Fruit fly (Drosophila melanogaster) whole organism, pupa: ENCODE results near the gene eIF3f1.

Experiments used
- CG10348 ChIP-seq: fragments of 200-800 bp; sonication (Bioruptor generic); IDR thresholded peaks from 2 replicates; pipeline ENCODE4 v1.3.6; 2022; ENCODE audit warnings: missing biosample characterization, missing genetic modification characterization
- CG12605 ChIP-seq: fragments of 200-800 bp; sonication (Bioruptor generic); IDR thresholded peaks from 2 replicates; pipeline ENCODE4 v1.3.6; 2022; ENCODE audit warnings: missing biosample characterization, missing genetic modification characterization
- CG13204 ChIP-seq: fragments of 200-800 bp; sonication (Bioruptor generic); optimal IDR thresholded peaks from 2 replicates; lab custom pipeline; 2018; ENCODE audit warnings: missing biosample characterization, mild to moderate bottlenecking, missing genetic modification characterization, moderate library complexity
- CG14655 ChIP-seq: fragments of 200-800 bp; sonication (Bioruptor generic); optimal IDR thresholded peaks from 3 replicates; lab custom pipeline; 2017; ENCODE audit warnings: mild to moderate bottlenecking, missing biosample characterization, missing genetic modification reagents, missing genetic modification characterization
- CG15710 ChIP-seq: fragments of 200-800 bp; sonication (Bioruptor generic); optimal IDR thresholded peaks from 2 replicates; lab custom pipeline; 2018; ENCODE audit warnings: missing biosample characterization, mild to moderate bottlenecking, missing genetic modification characterization, moderate library complexity
- CG17806 ChIP-seq: fragments of 200-800 bp; sonication (Bioruptor generic); optimal IDR thresholded peaks from 2 replicates; lab custom pipeline; 2018; ENCODE audit warnings: missing biosample characterization, mild to moderate bottlenecking, missing genetic modification characterization, moderate library complexity
- CG32121 ChIP-seq: fragments of 200-800 bp; sonication (Bioruptor generic); IDR thresholded peaks from 2 replicates; pipeline ENCODE4 v1.3.6; 2022; ENCODE audit warnings: missing biosample characterization, missing genetic modification characterization
- CG34367 ChIP-seq: fragments of 200-800 bp; sonication (Bioruptor generic); optimal IDR thresholded peaks from 2 replicates; lab custom pipeline; 2018; ENCODE audit warnings: missing biosample characterization, mild to moderate bottlenecking, missing genetic modification characterization
- CG4496 ChIP-seq: fragments of 200-800 bp; sonication (Bioruptor generic); IDR thresholded peaks from 3 replicates; pipeline ENCODE4 v1.3.6; 2022; ENCODE audit warnings: missing biosample characterization, missing genetic modification characterization
- CG8159 ChIP-seq: fragments of 200-800 bp; sonication (Bioruptor generic); optimal IDR thresholded peaks from 3 replicates; lab custom pipeline; 2018; ENCODE audit warnings: missing biosample characterization, mild to moderate bottlenecking, missing genetic modification characterization, moderate library complexity
- CG8301 ChIP-seq: fragments of 200-800 bp; sonication (Bioruptor generic); optimal IDR thresholded peaks from 2 replicates; lab custom pipeline; 2018; ENCODE audit warnings: missing biosample characterization, mild to moderate bottlenecking, missing genetic modification characterization
- CG9948 ChIP-seq: fragments of 200-800 bp; sonication (Bioruptor generic); optimal IDR thresholded peaks from 2 replicates; lab custom pipeline; 2018; ENCODE audit warnings: missing biosample characterization, mild to moderate bottlenecking, missing genetic modification characterization, moderate library complexity
- D1 ChIP-seq: fragments of 200-800 bp; sonication (Bioruptor generic); optimal IDR thresholded peaks from 2 replicates; lab custom pipeline; 2018; ENCODE audit warnings: missing biosample characterization, mild to moderate bottlenecking, missing genetic modification characterization, moderate library complexity
- EcR ChIP-seq: fragments of 200-800 bp; sonication (Bioruptor generic); optimal IDR thresholded peaks from 3 replicates; lab custom pipeline; 2019; ENCODE audit warnings: missing biosample characterization, missing genetic modification characterization, mild to moderate bottlenecking, moderate library complexity, missing genetic modification reagents
- Ets98B ChIP-seq: fragments of 200-800 bp; sonication (Bioruptor generic); IDR thresholded peaks from 2 replicates; pipeline ENCODE4 v1.3.6; 2022; ENCODE audit warnings: missing biosample characterization, missing genetic modification characterization
- Pif1A ChIP-seq: fragments of 200-800 bp; sonication (Bioruptor generic); optimal IDR thresholded peaks from 3 replicates; lab custom pipeline; 2016; ENCODE audit warnings: missing biosample characterization, missing genetic modification characterization
- Pif1B ChIP-seq: fragments of 200-800 bp; sonication (Bioruptor generic); optimal IDR thresholded peaks from 3 replicates; lab custom pipeline; 2016; ENCODE audit warnings: missing biosample characterization, missing genetic modification characterization
- Snoo ChIP-seq: fragments of 200-800 bp; sonication (Bioruptor generic); optimal IDR thresholded peaks from 3 replicates; lab custom pipeline; 2017; ENCODE audit warnings: missing biosample characterization, mild to moderate bottlenecking, missing genetic modification characterization, inconsistent platforms
- fd96Ca ChIP-seq: fragments of 200-800 bp; sonication (Bioruptor generic); IDR thresholded peaks from 3 replicates; pipeline ENCODE4 v1.3.6; 2022; ENCODE audit warnings: missing biosample characterization, missing genetic modification characterization
- gl ChIP-seq: fragments of 200-800 bp; sonication (Bioruptor generic); optimal IDR thresholded peaks from 2 replicates; lab custom pipeline; 2018; ENCODE audit warnings: missing biosample characterization, mild to moderate bottlenecking, missing genetic modification characterization
- rn ChIP-seq: fragments of 200-800 bp; sonication (Bioruptor generic); IDR thresholded peaks from 2 replicates; pipeline ENCODE4 v1.3.6; 2022; ENCODE audit warnings: missing biosample characterization, missing genetic modification characterization

eIF3f1 gene

dm6 chr3R:4726796-4727195, 12.8 kb upstream of the eIF3f1 start:
- no peak for TF ChIP-seq CG8301 (tag; lab: Kevin White, UChicago)
- no peak for TF ChIP-seq Pif1B (GFP tag; lab: Kevin White, UChicago)
- no peak for TF ChIP-seq CG4496 (GFP tag; lab: Robert Waterston, UW)
- TF ChIP-seq CG34367 = no peak
- no peak for TF ChIP-seq Pif1A
- TF ChIP-seq CG8159 (tag; lab: Kevin White, UChicago) = no peak
- no peak for TF ChIP-seq gl (tag; lab: Kevin White, UChicago)
- TF ChIP-seq CG12605 (GFP tag; lab: Robert Waterston, UW) = no peak
- no peak for TF ChIP-seq EcR
- no peak for TF ChIP-seq D1 (tag; lab: Kevin White, UChicago)
- TF ChIP-seq rn (GFP tag; lab: Robert Waterston, UW) = no peak

dm6 chr3R:4726294-4726693, 12.3 kb upstream of the eIF3f1 start:
- TF ChIP-seq Pif1B (GFP tag; lab: Kevin White, UChicago) (no peak), CG4496 (GFP tag; lab: Robert Waterston, UW) (peak; percentile 17; the same call in 1 of the 3 replicates)

- TF ChIP-seq EcR (peak; percentile 84), Snoo (tag; lab: Kevin White, UChicago) (no peak)
Observed at dm6 chr3R:4725349-4725748, 11.4 kb upstream of the eIF3f1 start.

dm6 chr3R:4724323-4724832, 10.4 kb upstream of the eIF3f1 start:
- TF ChIP-seq CG8159 (tag; lab: Kevin White, UChicago) = no peak
- 0 out of 3 replicates have a peak, but pooled peaks have one; percentile 42 for TF ChIP-seq fd96Ca (GFP tag; lab: Robert Waterston, UW)
- no peak for TF ChIP-seq CG9948
- TF ChIP-seq CG32121 (GFP tag; lab: Robert Waterston, UW) = peak; percentile 65
- no peak for TF ChIP-seq CG13204 (GFP tag; lab: Kevin White, UChicago)
- TF ChIP-seq CG4496 (GFP tag; lab: Robert Waterston, UW) = peak; percentile 59; the same call in 1 of the 3 replicates
- TF ChIP-seq Ets98B (GFP tag; lab: Robert Waterston, UW) = 0 out of 2 replicates have a peak, but pooled peaks have one; percentile 20
- TF ChIP-seq CG12605 (GFP tag; lab: Robert Waterston, UW) = 0 out of 2 replicates have a peak, but pooled peaks have one; percentile 15
- no peak for TF ChIP-seq CG14655

- TF ChIP-seq gl (tag; lab: Kevin White, UChicago) = no peak
- TF ChIP-seq Pif1B (GFP tag; lab: Kevin White, UChicago) = no peak
- no peak for TF ChIP-seq CG9948
- TF ChIP-seq Pif1A = no peak
Observed at dm6 chr3R:4717586-4717985, 3.6 kb upstream of the eIF3f1 start.

dm6 chr3R:4712063-4712462, 1.9 kb downstream of the eIF3f1 start:
- TF ChIP-seq Snoo (tag; lab: Kevin White, UChicago) (no peak), CG9948 (no peak), Pif1B (GFP tag; lab: Kevin White, UChicago) (no peak), CG15710 (tag; lab: Kevin White, UChicago) (no peak), CG8301 (tag; lab: Kevin White, UChicago) (no peak), EcR (no peak), D1 (tag; lab: Kevin White, UChicago) (no peak), CG13204 (GFP tag; lab: Kevin White, UChicago) (no peak), Ets98B (GFP tag; lab: Robert Waterston, UW) (no peak), CG12605 (GFP tag; lab: Robert Waterston, UW) (no peak)

dm6 chr3R:4706055-4706454, 7.9 kb downstream of the eIF3f1 start:
- TF ChIP-seq CG4496 (GFP tag; lab: Robert Waterston, UW) (0 out of 3 replicates have a peak, but pooled peaks have one; percentile 32), gl (tag; lab: Kevin White, UChicago) (no peak)

- TF ChIP-seq CG34367 (no peak), CG8301 (tag; lab: Kevin White, UChicago) (no peak), gl (tag; lab: Kevin White, UChicago) (no peak), CG32121 (GFP tag; lab: Robert Waterston, UW) (no peak), CG13204 (GFP tag; lab: Kevin White, UChicago) (no peak), CG8159 (tag; lab: Kevin White, UChicago) (no peak), Snoo (tag; lab: Kevin White, UChicago) (no peak), rn (GFP tag; lab: Robert Waterston, UW) (no peak), Pif1B (GFP tag; lab: Kevin White, UChicago) (no peak), Ets98B (GFP tag; lab: Robert Waterston, UW) (no peak), CG15710 (tag; lab: Kevin White, UChicago) (no peak), CG14655 (no peak), CG9948 (no peak), EcR (no peak), CG17806 (tag; lab: Kevin White, UChicago) (no peak), D1 (tag; lab: Kevin White, UChicago) (no peak), CG12605 (GFP tag; lab: Robert Waterston, UW) (no peak), Pif1A (no peak), CG10348 (GFP tag; lab: Robert Waterston, UW) (no peak), CG4496 (GFP tag; lab: Robert Waterston, UW) (no peak)
- TF ChIP-seq, all 21 proteins: peak for 0
Observed at dm6 chr3R:4705167-4705566, 8.8 kb downstream of the eIF3f1 start.
